Worm (Caenorhabditis elegans): ENCODE measurements around the gene hsp-12.6.

hsp-12.6 gene

ce11 chrIV:9444417-9445026 lies 2.5 kb downstream of the hsp-12.6 start (continued):
- TF ChIP-seq T07F8.4 (tag; optimal IDR thresholded peaks at IDR 0.05) (peak; percentile 29), F57A8.1 (GFP tag; optimal IDR thresholded peaks at IDR 0.05) (peak; percentile 13), T26A5.8 (tag; optimal IDR thresholded peaks at IDR 0.05) (no peak), Y95B8A.8 (GFP tag; IDR thresholded peaks at IDR 0.05) (peak; percentile 75; the same call in 1 of the 2 replicates), madf-3 (GFP tag; IDR thresholded peaks at IDR 0.05) (0 out of 2 replicates have a peak, but pooled peaks have one; percentile 11), nhr-90 (tag; optimal IDR thresholded peaks at IDR 0.05) (peak; percentile 42), F22D6.2 (tag; optimal IDR thresholded peaks at IDR 0.05) (peak; percentile 43), repo-1 (tag; optimal IDR thresholded peaks at IDR 0.05) (peak; percentile 88), mxl-1 (tag; optimal IDR thresholded peaks at IDR 0.05) (no peak), snpc-4 (GFP tag; optimal IDR thresholded peaks at IDR 0.05) (peak; percentile 98), snpc-4 (tag; optimal IDR thresholded peaks at IDR 0.05) (peak; percentile 99), nfyb-1 (GFP tag; IDR thresholded peaks at IDR 0.05) (peak; percentile 94), Y67H2A.10 (GFP tag; conservative IDR thresholded peaks at IDR 0.05) (peak; percentile 77; the same call in 1 of the 2 replicates), die-1 (tag; optimal IDR thresholded peaks at IDR 0.05) (peak; percentile 73), tbp1 (GFP tag; optimal IDR thresholded peaks at IDR 0.05) (peak; percentile 81), tlf-1 (GFP tag; optimal IDR thresholded peaks at IDR 0.05) (peak; percentile 81), ccch-3 (GFP tag; optimal IDR thresholded peaks at IDR 0.05) (no peak), hsf-1 (GFP tag; IDR thresholded peaks at IDR 0.05) (peak; percentile 57; the same call in 1 of the 2 replicates), attf-5 (GFP tag; optimal IDR thresholded peaks at IDR 0.05) (peak; percentile 84), cebp-2 (GFP tag; IDR thresholded peaks at IDR 0.05) (0 out of 2 replicates have a peak, but pooled peaks have one; percentile 22), D2030.7 (GFP tag; IDR thresholded peaks at IDR 0.05) (peak; percentile 96), madf-6 (GFP tag; IDR thresholded peaks at IDR 0.05) (peak; percentile 79), ets-4 (GFP tag; optimal IDR thresholded peaks at IDR 0.05) (no peak), B0336.3 (GFP tag; IDR thresholded peaks at IDR 0.05) (peak; percentile 95), dpff-1 (tag; optimal IDR thresholded peaks at IDR 0.05) (peak; percentile 22), sptf-2 (GFP tag; optimal IDR thresholded peaks at IDR 0.05) (peak; percentile 61), gei-17 (GFP tag; optimal IDR thresholded peaks at IDR 0.05) (peak; percentile 67), lir-1 (GFP tag; conservative IDR thresholded peaks at IDR 0.05) (peak; percentile 76), dox-1 (GFP tag; IDR thresholded peaks at IDR 0.05) (peak; percentile 96), ceh-91 (GFP tag; IDR thresholded peaks at IDR 0.05) (peak; percentile 53), rpc-1 (optimal IDR thresholded peaks at IDR 0.05) (no peak), rpc-1 (tag; optimal IDR thresholded peaks at IDR 0.05) (peak; percentile 22), ceh-100 (GFP tag; IDR thresholded peaks at IDR 0.05) (peak; percentile 84), Y56A3A.18 (GFP tag; IDR thresholded peaks at IDR 0.05) (0 out of 2 replicates have a peak, but pooled peaks have one; percentile 63), aptf-2 (GFP tag; conservative IDR thresholded peaks at IDR 0.05) (peak; percentile 33; the same call in 1 of the 2 replicates), F49E8.2 (tag; optimal IDR thresholded peaks at IDR 0.05; ENCODE audit: insufficient read depth) (peak; percentile 90), lin-26 (GFP tag; IDR thresholded peaks at IDR 0.05) (peak; percentile 57; the same call in 1 of the 2 replicates), ztf-18 (tag; optimal IDR thresholded peaks at IDR 0.05) (peak; percentile 69)

- no peak for TF ChIP-seq Y53G8AR.9 (GFP tag; conservative IDR thresholded peaks at IDR 0.05)
- no peak for TF ChIP-seq hlh-26 (GFP tag; conservative IDR thresholded peaks at IDR 0.05)
- TF ChIP-seq pbrm-1 (GFP tag; IDR thresholded peaks at IDR 0.05) = no peak
- no peak for TF ChIP-seq dpl-1 (GFP tag; optimal IDR thresholded peaks at IDR 0.05)
- no peak for TF ChIP-seq ztf-22 (GFP tag; optimal IDR thresholded peaks at IDR 0.05)
- no peak for TF ChIP-seq him-1 (tag; optimal IDR thresholded peaks at IDR 0.05)
- no peak for TF ChIP-seq Y53F4B.3 (GFP tag; IDR thresholded peaks at IDR 0.05)
- no peak for TF ChIP-seq F33H1.4 (GFP tag; IDR thresholded peaks at IDR 0.05)
- no peak for TF ChIP-seq F23B12.7 (tag; optimal IDR thresholded peaks at IDR 0.05; ENCODE audit: insufficient read depth)
- no peak for TF ChIP-seq Y95B8A.8 (GFP tag; IDR thresholded peaks at IDR 0.05)
- TF ChIP-seq unc-130 (GFP tag; optimal IDR thresholded peaks at IDR 0.05) = no peak
- TF ChIP-seq C06A6.2 (GFP tag; conservative IDR thresholded peaks at IDR 0.05) = no peak
- no peak for TF ChIP-seq rcor-1 (GFP tag; IDR thresholded peaks at IDR 0.05)
- TF ChIP-seq D2030.7 (GFP tag; IDR thresholded peaks at IDR 0.05) = no peak
Observed at ce11 chrIV:9443940-9444339, 3.1 kb downstream of the hsp-12.6 start, which contains the start of gene F38E11.9. F38E11.9 (minus strand) TSS chrIV:9444040.

Data from whole organism, young adult.